Fruit fly (Drosophila melanogaster): ENCODE data around the gene CG15332.

The CG15332 gene

DNA sequence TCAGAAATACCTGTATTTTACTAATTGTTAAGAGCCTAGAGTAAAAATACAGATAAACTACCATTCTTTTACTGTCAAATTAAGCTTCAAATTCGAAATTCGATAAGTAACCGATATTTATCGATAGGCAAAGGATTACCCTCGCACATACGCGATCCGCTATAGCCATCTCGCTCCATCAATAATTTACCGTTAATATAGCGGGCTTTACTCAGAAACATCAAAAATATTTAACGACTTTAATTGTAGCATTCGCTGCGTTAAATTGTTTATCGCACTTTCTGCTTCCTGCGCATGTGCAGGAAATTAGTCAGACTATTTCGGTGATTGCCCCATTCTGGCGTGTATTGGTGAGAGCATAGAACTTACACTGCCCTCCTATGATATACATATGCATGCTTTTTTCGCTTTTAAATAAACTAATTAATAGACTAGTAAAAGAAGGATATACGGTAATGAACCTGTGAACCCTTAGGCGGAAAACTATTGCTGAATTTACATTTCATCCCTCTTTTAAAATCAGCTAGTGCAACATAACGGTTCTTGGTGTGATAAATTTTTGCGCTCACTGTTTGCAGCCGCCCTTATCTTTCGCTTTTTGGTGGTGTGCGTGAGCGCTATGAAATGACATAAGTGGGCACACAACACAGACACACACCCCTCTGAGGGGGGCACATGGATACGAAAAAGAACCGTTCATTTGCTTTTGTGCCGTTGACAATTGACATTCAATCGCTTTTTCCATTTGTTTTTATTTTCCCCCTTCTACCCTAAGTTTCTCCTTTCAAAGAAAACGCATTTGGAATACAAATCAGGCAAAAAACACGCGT is 47.3 kb downstream of the CG15332 start, which contains the start of the genes dpr14 and spidey (continued):
- TF ChIP-seq Dif (GFP tag; optimal IDR thresholded peaks at IDR 0.05; ENCODE audit: partially characterized antibody) = peak; percentile 36
- TF ChIP-seq Myc (optimal IDR thresholded peaks at IDR 0.05) = no peak

Data from whole organism, wandering third instar larva.